Worm (Caenorhabditis elegans) whole organism, L3 larva: ENCODE data around the gene Y14H12B.2.

Experiments used
- R02D3.7 ChIP-seq: fragments of 150-350 bp; optimal IDR thresholded peaks from 2 replicates; lab custom pipeline; 2014; ENCODE audit warnings: missing biosample characterization, missing genetic modification characterization
- ZK546.5 ChIP-seq: sonication (generic microtip); optimal IDR thresholded peaks from 2 replicates; lab custom pipeline; 2017; ENCODE audit warnings: missing biosample characterization, missing genetic modification characterization
- ceh-28 ChIP-seq: fragments of 150-350 bp; optimal IDR thresholded peaks from 2 replicates; lab custom pipeline; 2014; ENCODE audit warnings: missing biosample characterization, missing genetic modification reagents, missing genetic modification characterization
- ceh-82 ChIP-seq: fragments of 150-350 bp; optimal IDR thresholded peaks from 2 replicates; lab custom pipeline; 2014; ENCODE audit warnings: missing biosample characterization, missing genetic modification characterization
- ceh-9 ChIP-seq: sonication (generic microtip); optimal IDR thresholded peaks from 2 replicates; lab custom pipeline; 2018; ENCODE audit warnings: missing biosample characterization, missing genetic modification characterization
- egl-27 ChIP-seq: sonication (generic microtip); optimal IDR thresholded peaks from 4 replicates; lab custom pipeline; 2017; ENCODE audit warnings: missing biosample characterization, missing genetic modification reagents, missing genetic modification characterization
- egl-5 ChIP-seq: fragments of 150-350 bp; optimal IDR thresholded peaks from 2 replicates; lab custom pipeline; 2017; ENCODE audit warnings: missing biosample characterization, missing genetic modification reagents, missing genetic modification characterization, inconsistent platforms
- elt-1 ChIP-seq: fragments of 150-350 bp; optimal IDR thresholded peaks from 2 replicates; lab custom pipeline; 2014; ENCODE audit warnings: missing biosample characterization, missing genetic modification characterization
- elt-2 ChIP-seq: sonication (generic microtip); optimal IDR thresholded peaks from 2 replicates; lab custom pipeline; 2016; ENCODE audit warnings: missing genetic modification reagents, mild to moderate bottlenecking, missing genetic modification characterization, missing compliant biosample characterization
- eor-1 ChIP-seq, 2 experiments: fragments of 150-350 bp; optimal IDR thresholded peaks; 2 replicates each; lab custom pipeline; 2014 to 2018; ENCODE audit warnings: missing biosample characterization in 2 of 2, missing genetic modification characterization in 2 of 2
- fkh-10 ChIP-seq: sonication (generic microtip); optimal IDR thresholded peaks from 2 replicates; lab custom pipeline; 2017; ENCODE audit warnings: missing biosample characterization, missing genetic modification reagents, missing genetic modification characterization
- fos-1 ChIP-seq: fragments of 150-350 bp; optimal IDR thresholded peaks from 2 replicates; lab custom pipeline; 2014; ENCODE audit warnings: missing biosample characterization, missing genetic modification characterization
- hmg-11 ChIP-seq: sonication (generic microtip); optimal IDR thresholded peaks from 2 replicates; lab custom pipeline; 2016; ENCODE audit warnings: missing genetic modification characterization, missing compliant biosample characterization
- jun-1 ChIP-seq: fragments of 150-350 bp; optimal IDR thresholded peaks from 2 replicates; lab custom pipeline; 2014; ENCODE audit warnings: missing biosample characterization, missing genetic modification reagents, missing genetic modification characterization
- lin-15B ChIP-seq: fragments of 150-350 bp; optimal IDR thresholded peaks from 2 replicates; lab custom pipeline; 2014; ENCODE audit warnings: missing biosample characterization, missing genetic modification characterization
- lin-39 ChIP-seq: fragments of 150-350 bp; optimal IDR thresholded peaks from 2 replicates; lab custom pipeline; 2018; ENCODE audit warnings: missing biosample characterization, missing genetic modification reagents, missing genetic modification characterization
- lsy-12 ChIP-seq: sonication (generic microtip); optimal IDR thresholded peaks from 2 replicates; lab custom pipeline; 2016; ENCODE audit warnings: mild to moderate bottlenecking, missing genetic modification characterization, missing compliant biosample characterization
- mdl-1 ChIP-seq: fragments of 150-350 bp; optimal IDR thresholded peaks from 2 replicates; lab custom pipeline; 2014; ENCODE audit warnings: missing biosample characterization, missing genetic modification characterization
- nfya-1 ChIP-seq: sonication (generic microtip); optimal IDR thresholded peaks from 2 replicates; lab custom pipeline; 2017; ENCODE audit warnings: missing genetic modification characterization, mild to moderate bottlenecking, missing compliant biosample characterization, antibody characterized with exemption, moderate library complexity; ENCODE audit not compliant: insufficient read depth
- nhr-12 ChIP-seq: fragments of 150-350 bp; optimal IDR thresholded peaks from 2 replicates; lab custom pipeline; 2014; ENCODE audit warnings: missing biosample characterization, missing genetic modification characterization
- nhr-23 ChIP-seq: fragments of 150-350 bp; optimal IDR thresholded peaks from 2 replicates; lab custom pipeline; 2014; ENCODE audit warnings: missing biosample characterization, missing genetic modification reagents, missing genetic modification characterization
- nhr-237 ChIP-seq: fragments of 150-350 bp; optimal IDR thresholded peaks from 2 replicates; lab custom pipeline; 2014; ENCODE audit warnings: missing biosample characterization, missing genetic modification characterization
- nhr-25 ChIP-seq: sonication (generic microtip); optimal IDR thresholded peaks from 2 replicates; lab custom pipeline; 2017; ENCODE audit warnings: missing biosample characterization, missing genetic modification characterization
- nhr-28 ChIP-seq: fragments of 150-350 bp; optimal IDR thresholded peaks from 2 replicates; lab custom pipeline; 2014; ENCODE audit warnings: missing biosample characterization, missing genetic modification characterization
- nhr-43 ChIP-seq: sonication (generic microtip); optimal IDR thresholded peaks from 2 replicates; lab custom pipeline; 2016; ENCODE audit warnings: mild to moderate bottlenecking, missing genetic modification characterization, missing compliant biosample characterization; ENCODE audit not compliant: poor library complexity, severe bottlenecking
- nhr-67 ChIP-seq: fragments of 150-350 bp; optimal IDR thresholded peaks from 2 replicates; lab custom pipeline; 2014; ENCODE audit warnings: missing biosample characterization, missing genetic modification characterization
- nhr-76 ChIP-seq: fragments of 150-350 bp; sonication (generic microtip); optimal IDR thresholded peaks from 5 replicates; lab custom pipeline; 2014; ENCODE audit warnings: missing biosample characterization, missing genetic modification characterization
- pha-4 ChIP-seq: fragments of 150-350 bp; optimal IDR thresholded peaks from 2 replicates; lab custom pipeline; 2014; ENCODE audit warnings: missing biosample characterization, missing genetic modification reagents, missing genetic modification characterization
- pqm-1 ChIP-seq: fragments of 150-350 bp; optimal IDR thresholded peaks from 2 replicates; lab custom pipeline; 2017; ENCODE audit warnings: missing biosample characterization, missing genetic modification characterization, inconsistent platforms
- sea-2 ChIP-seq: fragments of 150-350 bp; sonication (generic microtip); optimal IDR thresholded peaks from 4 replicates; lab custom pipeline; 2014; ENCODE audit warnings: missing biosample characterization, missing genetic modification reagents, missing genetic modification characterization
- snpc-4 ChIP-seq: fragments of 150-350 bp; optimal IDR thresholded peaks from 2 replicates; lab custom pipeline; 2014; ENCODE audit warnings: missing biosample characterization, missing genetic modification characterization
- tbx-2 ChIP-seq: sonication (generic microtip); optimal IDR thresholded peaks from 2 replicates; lab custom pipeline; 2016; ENCODE audit warnings: mild to moderate bottlenecking, missing genetic modification characterization, missing compliant biosample characterization
- unc-39 ChIP-seq: sonication (generic microtip); optimal IDR thresholded peaks from 4 replicates; lab custom pipeline; 2017; ENCODE audit warnings: missing biosample characterization, missing genetic modification characterization
- unc-62 ChIP-seq: fragments of 150-350 bp; sonication (generic microtip); optimal IDR thresholded peaks from 4 replicates; lab custom pipeline; 2014; ENCODE audit warnings: missing biosample characterization, missing genetic modification reagents, missing genetic modification characterization
- zag-1 ChIP-seq: fragments of 150-350 bp; optimal IDR thresholded peaks from 2 replicates; lab custom pipeline; 2014; ENCODE audit warnings: missing biosample characterization, missing genetic modification characterization

Gene Y14H12B.2

DNA sequence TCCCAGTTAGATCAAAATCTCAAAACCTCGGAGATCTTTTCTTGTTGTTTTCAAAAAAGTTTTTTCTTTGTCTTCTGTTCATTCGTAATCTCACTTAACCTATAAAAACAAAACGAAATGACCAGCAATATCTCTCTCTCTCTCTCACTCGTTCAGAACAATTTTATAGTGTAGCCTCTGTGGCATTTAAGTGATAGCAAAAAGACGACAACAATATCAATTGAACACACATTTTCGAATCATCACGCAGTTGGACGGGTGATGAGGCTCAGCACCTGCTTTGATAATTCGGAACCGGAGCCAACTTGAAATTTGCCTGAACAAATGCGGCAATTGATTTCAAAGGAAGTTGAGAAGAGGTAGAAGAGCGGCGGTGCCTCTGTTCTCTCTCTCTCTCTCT lies 18.8 kb upstream of the Y14H12B.2 start:
- TF ChIP-seq eor-1 (tag; optimal IDR thresholded peaks at IDR 0.05; lab: Kevin White, UChicago) (no peak), R02D3.7 (tag; lab: Kevin White, UChicago) (no peak), tbx-2 (no peak), zag-1 (tag; lab: Kevin White, UChicago) (no peak), ceh-82 (tag; lab: Kevin White, UChicago) (no peak), jun-1 (tag; lab: Kevin White, UChicago) (no peak), egl-27 (tag; lab: Kevin White, UChicago) (no peak)

ce11 chrII:3951354-3951753 lies 17.8 kb upstream of the Y14H12B.2 start:
- peak; percentile 54 for TF ChIP-seq nhr-25 (tag; lab: Kevin White, UChicago)
- TF ChIP-seq nhr-43 (tag; lab: Kevin White, UChicago) = no peak
- TF ChIP-seq mdl-1 (tag; lab: Kevin White, UChicago) = no peak
- peak; percentile 62 for TF ChIP-seq nhr-23 (tag; lab: Kevin White, UChicago)
- no peak for TF ChIP-seq ZK546.5 (tag; lab: Kevin White, UChicago)
- no peak for TF ChIP-seq ceh-9
- peak; percentile 72 for TF ChIP-seq pha-4 (tag; lab: Kevin White, UChicago)
- no peak for TF ChIP-seq unc-39
- no peak for TF ChIP-seq nhr-237 (tag; lab: Kevin White, UChicago)
- no peak for TF ChIP-seq ceh-28
- TF ChIP-seq nhr-76 = no peak
- no peak for TF ChIP-seq elt-2 (tag; lab: Kevin White, UChicago)
- TF ChIP-seq lin-39 = no peak
- no peak for TF ChIP-seq nhr-12
- no peak for TF ChIP-seq fos-1 (tag; lab: Kevin White, UChicago)
- TF ChIP-seq R02D3.7 (tag; lab: Kevin White, UChicago) = no peak
- no peak for TF ChIP-seq hmg-11 (tag; lab: Kevin White, UChicago)
- TF ChIP-seq elt-1 (tag; lab: Kevin White, UChicago) = peak; percentile 55
- no peak for TF ChIP-seq fkh-10 (GFP tag; lab: Kevin White, UChicago)
- TF ChIP-seq sea-2 (GFP tag; lab: Kevin White, UChicago) = no peak
- peak; percentile 40 for TF ChIP-seq nfya-1 (tag; lab: Kevin White, UChicago)
- no peak for TF ChIP-seq lsy-12 (tag; lab: Kevin White, UChicago)
- TF ChIP-seq unc-62 (GFP tag; lab: Kevin White, UChicago) = no peak
- TF ChIP-seq nhr-28 (tag; lab: Kevin White, UChicago) = no peak
- no peak for TF ChIP-seq jun-1 (tag; lab: Kevin White, UChicago)
- no peak for TF ChIP-seq tbx-2
- no peak for TF ChIP-seq nhr-67
- no peak for TF ChIP-seq egl-5 (tag; lab: Kevin White, UChicago)
- TF ChIP-seq pqm-1 = no peak
- TF ChIP-seq ceh-82 (tag; lab: Kevin White, UChicago) = no peak
- no peak for TF ChIP-seq snpc-4 (tag; lab: Kevin White, UChicago)

DNA sequence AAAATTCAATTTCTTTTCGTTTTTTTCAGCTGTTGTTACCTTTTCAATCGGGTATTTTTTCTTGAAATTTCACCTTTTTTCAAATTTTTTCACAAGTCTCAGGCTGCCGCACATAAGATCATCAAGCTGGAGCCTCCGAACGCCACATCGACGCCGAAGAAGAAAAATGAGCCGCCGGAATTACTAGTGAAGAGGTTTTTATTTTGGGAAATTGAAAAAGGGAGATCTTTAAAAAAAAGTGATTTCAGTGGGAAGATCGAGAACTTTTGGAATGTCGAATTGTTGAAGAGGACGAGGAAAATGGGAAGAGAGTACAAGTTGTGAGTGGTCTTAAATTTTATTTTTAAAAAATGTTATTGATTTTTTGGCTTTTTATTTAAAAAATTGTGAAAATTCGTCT lies 16.5 kb upstream of the Y14H12B.2 start, which contains the start of gene sea-2:
Gene sea-2, plus strand, starts transcription at position 301 of the 400 bp plus-strand sequence.
- TF ChIP-seq nhr-23 (tag; lab: Kevin White, UChicago) (no peak), mdl-1 (tag; lab: Kevin White, UChicago) (no peak), nfya-1 (tag; lab: Kevin White, UChicago) (no peak), nhr-43 (tag; lab: Kevin White, UChicago) (no peak), ceh-82 (tag; lab: Kevin White, UChicago) (no peak), sea-2 (GFP tag; lab: Kevin White, UChicago) (no peak)

DNA sequence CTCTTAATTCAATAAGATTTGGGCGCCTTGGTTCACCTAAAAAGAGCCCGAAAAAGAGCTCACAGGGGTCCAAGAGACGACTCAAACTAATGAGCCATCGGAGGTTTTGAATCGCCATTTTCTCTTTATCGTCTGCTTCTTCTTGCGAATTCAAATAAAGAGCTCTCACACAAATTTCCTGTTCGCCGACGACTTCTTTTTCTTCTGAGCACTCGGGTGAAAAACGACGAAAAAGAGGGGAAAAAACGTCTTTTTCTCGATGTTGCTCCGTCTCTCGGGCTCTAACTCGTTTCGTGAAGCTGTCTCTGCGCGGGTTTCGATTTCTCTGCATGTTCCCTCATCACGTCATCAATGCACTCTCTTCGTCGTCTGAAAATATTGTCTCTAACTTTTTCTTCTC lies 15.0 kb upstream of the Y14H12B.2 start:
- TF ChIP-seq jun-1 (tag; lab: Kevin White, UChicago) (no peak), lin-15B (tag; lab: Kevin White, UChicago) (no peak), nhr-76 (no peak), nfya-1 (tag; lab: Kevin White, UChicago) (peak; percentile 35), fos-1 (tag; lab: Kevin White, UChicago) (no peak), lin-39 (peak; percentile 28), hmg-11 (tag; lab: Kevin White, UChicago) (peak; percentile 15), mdl-1 (tag; lab: Kevin White, UChicago) (no peak), egl-27 (tag; lab: Kevin White, UChicago) (no peak), ceh-9 (no peak), nhr-43 (tag; lab: Kevin White, UChicago) (no peak), nhr-23 (tag; lab: Kevin White, UChicago) (no peak), snpc-4 (tag; lab: Kevin White, UChicago) (no peak)
- TF ChIP-seq, all 47 proteins: peak for 3
